Worm (Caenorhabditis elegans): Measurements from ENCODE around the gene tac-1.

DNA sequence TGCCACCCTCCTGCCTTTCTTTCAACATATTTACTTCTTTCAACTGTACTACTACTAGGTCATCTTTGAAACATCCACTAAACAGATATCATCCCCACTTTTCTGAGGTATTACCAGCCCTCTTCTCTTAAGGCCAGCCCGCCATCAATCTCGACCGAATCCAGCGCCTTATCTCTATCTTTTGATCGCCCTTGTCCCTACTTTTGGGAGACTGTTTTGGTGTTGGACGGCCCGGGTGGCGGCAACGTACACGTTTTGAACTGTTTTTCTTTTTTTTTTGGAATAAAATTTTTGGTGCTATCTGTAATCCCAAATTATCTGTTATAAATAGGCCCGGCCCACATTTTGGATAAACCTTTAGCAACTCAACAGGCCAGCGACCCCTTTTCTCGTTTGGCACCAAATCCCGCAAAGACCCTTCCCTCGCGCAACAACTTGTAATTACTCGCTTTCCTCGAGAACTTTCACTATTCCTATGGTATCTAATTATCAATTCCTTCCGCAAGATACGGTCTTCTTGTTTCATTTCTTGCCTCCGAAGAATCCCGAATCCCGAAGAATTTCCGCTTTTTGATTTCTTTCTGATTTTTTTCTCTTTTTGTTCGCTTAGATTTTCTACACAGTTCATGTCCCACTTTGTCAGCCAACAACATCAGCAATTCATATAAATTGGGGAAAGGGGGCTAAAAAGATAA is 50.3 kb downstream of the tac-1 start:
- TF ChIP-seq pqm-1 (tag; optimal IDR thresholded peaks at IDR 0.05): no peak
- TF ChIP-seq unc-39 (tag; optimal IDR thresholded peaks at IDR 0.05): no peak
- TF ChIP-seq nhr-25 (tag; optimal IDR thresholded peaks at IDR 0.05; ENCODE audit: borderline replicate concordance, insufficient read depth): no peak

Data from whole organism, L4 larva.